Worm (Caenorhabditis elegans) whole organism, mixed stage, embryonic: ENCODE measurements around the gene twk-7.

ENCODE experiments used
- ceh-83 ChIP-seq: fragments of 200-800 bp; sonication (Bioruptor generic); optimal IDR thresholded peaks from 2 replicates; lab custom pipeline; 2018; ENCODE audit warnings: mild to moderate bottlenecking, missing genetic modification characterization, missing compliant biosample characterization
- cnd-1 ChIP-seq: fragments of 200-800 bp; sonication (Bioruptor generic); optimal IDR thresholded peaks from 2 replicates; lab custom pipeline; 2018; ENCODE audit warnings: mild to moderate bottlenecking, missing genetic modification characterization, missing compliant biosample characterization
- elt-3 ChIP-seq: fragments of 150-350 bp; optimal IDR thresholded peaks from 2 replicates; lab custom pipeline; 2014; ENCODE audit warnings: missing biosample characterization, missing genetic modification characterization
- lsy-2 ChIP-seq: fragments of 150-350 bp; optimal IDR thresholded peaks from 2 replicates; lab custom pipeline; 2014; ENCODE audit warnings: missing biosample characterization, missing genetic modification characterization
- mep-1 ChIP-seq: fragments of 150-350 bp; optimal IDR thresholded peaks from 2 replicates; lab custom pipeline; 2017; ENCODE audit warnings: missing biosample characterization, missing genetic modification reagents, missing genetic modification characterization, inconsistent platforms
- nhr-237 ChIP-seq: fragments of 150-350 bp; optimal IDR thresholded peaks from 2 replicates; lab custom pipeline; 2014; ENCODE audit warnings: missing biosample characterization, missing genetic modification characterization
- nhr-28 ChIP-seq: fragments of 150-350 bp; optimal IDR thresholded peaks from 2 replicates; lab custom pipeline; 2014; ENCODE audit warnings: missing biosample characterization, missing genetic modification characterization
- nhr-76 ChIP-seq: sonication (generic microtip); optimal IDR thresholded peaks from 2 replicates; lab custom pipeline; 2017; ENCODE audit warnings: missing biosample characterization, missing genetic modification characterization
- pha-4 ChIP-seq: fragments of 150-350 bp; optimal IDR thresholded peaks from 2 replicates; lab custom pipeline; 2018; ENCODE audit warnings: missing biosample characterization, missing genetic modification reagents, missing genetic modification characterization
- snpc-4 ChIP-seq: fragments of 150-350 bp; optimal IDR thresholded peaks from 2 replicates; lab custom pipeline; 2014; ENCODE audit warnings: missing biosample characterization, missing genetic modification characterization

DNA sequence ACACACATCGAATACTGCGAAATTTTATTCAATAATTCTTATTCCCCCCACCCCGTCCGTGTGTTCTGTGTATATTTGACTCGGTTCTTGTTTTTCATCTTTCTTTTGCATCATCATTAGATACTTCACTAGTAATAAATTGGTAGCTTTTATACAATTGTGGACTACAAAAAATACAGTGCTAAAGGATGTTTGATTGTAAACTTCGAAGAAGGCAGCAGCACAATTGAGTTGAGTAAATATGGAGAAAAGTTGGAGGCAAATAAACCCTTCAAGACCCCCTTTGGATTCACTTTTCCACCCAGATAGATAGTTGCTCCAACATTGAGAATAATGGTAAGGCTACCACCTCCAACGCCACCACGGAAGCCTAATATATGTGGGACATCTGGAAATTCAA lies 49.8 kb upstream of the twk-7 start, which contains the start of gene B0303.7:
- TF ChIP-seq nhr-76 (tag; lab: Kevin White, UChicago) (no peak), lsy-2 (tag; lab: Kevin White, UChicago) (no peak), snpc-4 (tag; lab: Kevin White, UChicago) (no peak), ceh-83 (no peak), pha-4 (tag; lab: Kevin White, UChicago) (no peak), cnd-1 (no peak), mep-1 (tag; lab: Kevin White, UChicago) (no peak), elt-3 (tag; lab: Kevin White, UChicago) (no peak), nhr-28 (tag; lab: Kevin White, UChicago) (no peak), nhr-237 (tag; lab: Kevin White, UChicago) (no peak)
